Worm (Caenorhabditis elegans) whole organism, mixed stage, embryonic: Measurements from ENCODE around the gene F19B10.1.

ENCODE experiments used
- elt-3 ChIP-seq: fragments of 150-350 bp; optimal IDR thresholded peaks from 2 replicates; lab custom pipeline; 2014; ENCODE audit warnings: missing biosample characterization, missing genetic modification characterization
- lsy-2 ChIP-seq: fragments of 150-350 bp; optimal IDR thresholded peaks from 2 replicates; lab custom pipeline; 2014; ENCODE audit warnings: missing biosample characterization, missing genetic modification characterization
- mab-5 ChIP-seq: fragments of 150-350 bp; optimal IDR thresholded peaks from 2 replicates; lab custom pipeline; 2014; ENCODE audit warnings: missing biosample characterization, missing genetic modification characterization
- nhr-12 ChIP-seq: fragments of 150-350 bp; optimal IDR thresholded peaks from 2 replicates; lab custom pipeline; 2014; ENCODE audit warnings: missing biosample characterization, missing genetic modification characterization
- unc-62 ChIP-seq: fragments of 150-350 bp; optimal IDR thresholded peaks from 2 replicates; lab custom pipeline; 2014; ENCODE audit warnings: missing biosample characterization, missing genetic modification reagents, missing genetic modification characterization

DNA sequence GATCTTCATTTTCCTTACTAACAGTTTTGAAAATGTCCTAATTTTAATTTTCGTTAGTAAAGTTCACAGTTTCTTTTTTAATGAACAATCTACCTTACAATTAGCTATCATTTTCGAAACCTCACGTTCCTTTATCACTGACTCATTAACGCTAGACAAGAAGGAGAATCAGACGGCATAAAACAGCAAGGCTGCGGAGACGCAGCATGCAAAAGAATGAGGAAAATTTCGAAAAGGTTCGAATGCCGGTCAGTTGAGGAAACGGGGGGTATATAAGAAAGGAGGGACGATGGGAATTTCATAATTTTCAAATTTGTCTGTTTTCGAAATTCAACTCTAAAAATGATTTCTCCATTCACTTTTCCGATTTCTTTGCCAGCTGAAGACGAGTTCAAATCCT lies 21.1 kb upstream of the F19B10.1 start, which contains the start of gene F19B10.13:
- TF ChIP-seq mab-5 (tag; lab: Kevin White, UChicago) = no peak
- no peak for TF ChIP-seq unc-62
- TF ChIP-seq nhr-12 (tag; lab: Kevin White, UChicago) = no peak
- TF ChIP-seq elt-3 = peak; percentile 61
- TF ChIP-seq lsy-2 (tag; lab: Kevin White, UChicago) = no peak
